Fruit fly (Drosophila melanogaster) whole organism, prepupa: ENCODE measurements around the gene CG18294.

Experiments
- CG34406 ChIP-seq: fragments of 200-800 bp; sonication (Bioruptor generic); optimal IDR thresholded peaks from 3 replicates; lab custom pipeline; 2016; ENCODE audit warnings: missing biosample characterization, missing genetic modification characterization
- Met ChIP-seq: fragments of 200-800 bp; sonication (Bioruptor generic); optimal IDR thresholded peaks from 3 replicates; lab custom pipeline; 2016; ENCODE audit warnings: missing biosample characterization, missing genetic modification characterization
- esn ChIP-seq: fragments of 200-800 bp; sonication (Bioruptor generic); optimal IDR thresholded peaks from 2 replicates; lab custom pipeline; 2016; ENCODE audit warnings: missing biosample characterization, mild to moderate bottlenecking, missing genetic modification characterization, moderate library complexity

dm6 chr3L:19524690-19525089 is 49.3 kb upstream of the CG18294 start:
- no peak for TF ChIP-seq Met (GFP tag; lab: Kevin White, UChicago)
- TF ChIP-seq CG34406, result no peak
- TF ChIP-seq esn, result no peak
